Fruit fly (Drosophila melanogaster) whole organism: ENCODE results near the gene p53.

Source experiments
- CG8478 ChIP-seq: fragments of >200 bp; optimal IDR thresholded peaks from 2 replicates; lab custom pipeline; 2018; ENCODE audit warnings: inconsistent platforms
- Dll ChIP-seq: fragments of >200 bp; optimal IDR thresholded peaks from 2 replicates; lab custom pipeline; 2017
- EcR ChIP-seq, 2 experiments: fragments of >200 bp; optimal IDR thresholded peaks; 2 replicates each; lab custom pipeline; 2017; ENCODE audit warnings: missing biosample characterization in 2 of 2, missing genetic modification characterization in 2 of 2, missing genetic modification reagents in 2 of 2
- pan ChIP-seq: fragments of >200 bp; optimal IDR thresholded peaks from 2 replicates; lab custom pipeline; 2017
- psq ChIP-seq: fragments of >200 bp; optimal IDR thresholded peaks from 2 replicates; lab custom pipeline; 2017
- usp ChIP-seq: fragments of >200 bp; optimal IDR thresholded peaks from 2 replicates; lab custom pipeline; 2017; ENCODE audit warnings: missing biosample characterization, missing genetic modification characterization, mixed read lengths

Gene p53

dm6 chr3R:23058858-23059257 lies 5.0 kb upstream of the p53 start, which contains the start of gene Ctns:
Gene Ctns (minus strand): TSS chr3R:23058958.
- no peak for TF ChIP-seq psq (lab: Kevin White, UChicago)
- TF ChIP-seq EcR (GFP tag; optimal IDR thresholded peaks at IDR 0.05; lab: Kevin White, UChicago), result no peak
- TF ChIP-seq pan (lab: Kevin White, UChicago), result no peak
- TF ChIP-seq Dll, result no peak
- no peak for TF ChIP-seq usp (GFP tag; lab: Kevin White, UChicago)
- no peak for TF ChIP-seq CG8478 (lab: Kevin White, UChicago)

- no peak for TF ChIP-seq CG8478 (lab: Kevin White, UChicago)
- TF ChIP-seq usp (GFP tag; lab: Kevin White, UChicago), result no peak
- no peak for TF ChIP-seq EcR (GFP tag; optimal IDR thresholded peaks at IDR 0.05; lab: Kevin White, UChicago)
- no peak for TF ChIP-seq psq (lab: Kevin White, UChicago)
- TF ChIP-seq Dll, result no peak
- no peak for TF ChIP-seq pan (lab: Kevin White, UChicago)
These were observed 3.5 kb upstream of the p53 start for dm6 chr3R:23057390-23057789.

- TF ChIP-seq usp (GFP tag; lab: Kevin White, UChicago) (no peak), pan (lab: Kevin White, UChicago) (no peak), psq (lab: Kevin White, UChicago) (no peak), CG8478 (lab: Kevin White, UChicago) (no peak), Dll (no peak), EcR (GFP tag; optimal IDR thresholded peaks at IDR 0.05; lab: Kevin White, UChicago) (no peak)
These were observed 2.9 kb upstream of the p53 start for dm6 chr3R:23056753-23057152.

DNA sequence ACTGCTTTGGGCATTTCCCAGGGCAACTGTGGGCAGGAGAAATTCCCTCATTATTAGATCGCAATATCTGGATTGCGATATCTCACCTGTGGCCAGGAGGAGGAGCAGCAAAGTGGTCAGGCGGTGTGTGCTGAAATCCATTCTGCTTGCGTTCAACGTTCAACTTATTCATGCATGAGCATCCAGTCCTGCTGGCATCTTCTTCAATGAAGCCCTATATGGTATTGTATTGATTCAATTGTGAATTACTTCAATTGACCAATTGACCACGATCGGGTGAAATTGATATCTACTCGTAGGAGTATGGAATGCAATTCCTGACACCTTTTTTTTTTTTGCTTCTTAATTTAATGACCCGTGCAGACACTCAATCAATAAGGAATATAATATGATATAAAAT lies 2.2 kb upstream of the p53 start:
- TF ChIP-seq usp (GFP tag; lab: Kevin White, UChicago) (no peak), Dll (no peak), pan (lab: Kevin White, UChicago) (no peak), EcR (GFP tag; optimal IDR thresholded peaks at IDR 0.05; lab: Kevin White, UChicago) (no peak), CG8478 (lab: Kevin White, UChicago) (no peak), psq (lab: Kevin White, UChicago) (no peak)

DNA sequence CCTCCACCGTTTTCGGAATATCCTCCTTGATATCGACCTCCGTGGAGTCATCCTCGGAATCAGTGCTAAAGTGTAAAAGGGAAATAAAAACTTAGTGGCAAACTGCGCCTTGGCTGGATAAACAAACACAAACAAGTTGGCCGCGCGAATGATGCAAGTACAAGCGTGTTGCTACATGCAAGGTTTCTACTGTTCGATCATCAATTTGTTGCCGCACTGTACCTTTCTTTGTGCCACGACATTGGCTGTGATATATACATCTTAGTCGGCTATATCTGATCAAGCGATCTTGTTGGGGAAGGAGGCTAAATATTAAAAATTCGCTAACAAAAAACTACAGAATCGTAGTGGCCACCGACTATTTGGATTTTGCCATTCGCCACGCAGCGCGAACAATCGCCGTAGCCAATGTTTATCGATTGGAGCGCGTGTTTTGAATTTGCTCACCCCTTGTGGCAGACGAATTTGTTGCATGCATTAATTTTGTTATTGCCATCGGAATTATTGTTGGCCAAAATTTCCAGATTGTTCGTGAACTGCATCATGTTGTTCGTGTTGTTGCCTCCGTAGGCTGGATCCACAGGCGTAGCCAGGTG lies 649 bp downstream of the p53 start:
- TF ChIP-seq pan (lab: Kevin White, UChicago) (no peak), EcR (GFP tag; optimal IDR thresholded peaks at IDR 0.05; lab: Kevin White, UChicago) (no peak), psq (lab: Kevin White, UChicago) (no peak), CG8478 (lab: Kevin White, UChicago) (no peak)

DNA sequence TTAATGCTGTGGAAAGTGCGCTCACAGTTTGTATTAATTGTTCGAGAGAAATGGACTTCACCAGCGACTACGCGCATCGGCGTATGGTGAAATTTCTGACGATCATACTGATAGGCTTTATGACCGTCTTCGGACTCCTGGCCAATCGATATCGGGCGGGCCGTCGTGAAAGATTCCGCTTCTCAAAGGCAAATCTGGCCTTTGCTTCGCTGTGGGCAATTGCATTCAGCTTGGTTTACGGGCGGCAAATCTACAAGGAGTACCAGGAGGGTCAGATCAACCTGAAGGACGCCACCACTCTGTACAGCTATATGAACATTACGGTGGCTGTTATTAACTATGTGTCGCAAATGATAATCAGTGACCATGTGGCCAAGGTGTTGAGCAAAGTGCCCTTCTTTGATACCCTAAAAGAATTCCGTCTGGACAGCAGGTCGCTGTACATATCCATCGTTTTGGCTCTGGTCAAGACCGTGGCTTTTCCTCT lies 2.2 kb downstream of the p53 start, which contains the start of gene Gr94a:
Gene Gr94a, plus strand, starts transcription at position 51 of the 487 bp plus-strand sequence.
- no peak for TF ChIP-seq usp (GFP tag; lab: Kevin White, UChicago)
- no peak for TF ChIP-seq Dll
- no peak for TF ChIP-seq psq (lab: Kevin White, UChicago)
- no peak for TF ChIP-seq EcR (GFP tag; optimal IDR thresholded peaks at IDR 0.05; lab: Kevin White, UChicago)

dm6 chr3R:23048690-23049118 lies 5.2 kb downstream of the p53 start:
- TF ChIP-seq psq (lab: Kevin White, UChicago), result no peak
- no peak for TF ChIP-seq CG8478 (lab: Kevin White, UChicago)
- TF ChIP-seq EcR (GFP tag; optimal IDR thresholded peaks at IDR 0.05; lab: Kevin White, UChicago), result no peak
- no peak for TF ChIP-seq Dll
- no peak for TF ChIP-seq usp (GFP tag; lab: Kevin White, UChicago)
- no peak for TF ChIP-seq pan (lab: Kevin White, UChicago)

DNA sequence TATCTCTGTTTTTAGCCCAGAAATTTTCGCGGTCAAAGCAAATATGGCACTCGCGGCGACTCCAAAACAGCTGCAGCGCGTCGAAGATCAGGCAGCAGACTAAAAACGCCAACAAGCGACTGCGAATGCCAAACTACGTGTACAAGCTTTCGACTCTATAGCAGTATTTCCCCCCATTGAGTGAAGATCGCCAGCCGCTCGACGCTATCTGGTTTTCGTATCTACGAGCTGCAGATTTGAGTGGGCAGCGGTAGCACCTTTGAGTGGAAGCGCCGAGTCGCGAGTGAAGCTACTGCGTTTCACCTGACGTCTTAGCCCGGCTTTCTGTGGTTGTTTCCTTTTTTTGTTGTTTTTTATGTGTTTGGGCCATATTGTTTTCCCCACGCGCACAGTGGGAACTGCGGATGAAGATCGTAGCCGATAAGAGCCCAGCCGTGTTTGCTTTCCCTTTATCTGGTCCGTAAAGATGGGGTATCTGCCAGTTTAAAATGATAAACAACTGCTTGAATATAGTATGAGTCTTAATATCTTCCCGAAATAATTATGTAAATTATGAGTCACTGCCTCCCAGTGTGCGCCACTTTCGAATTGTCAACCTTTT lies 5.7 kb downstream of the p53 start, which contains the start of gene CG17121:
Gene CG17121, minus strand, starts transcription at position 126 of the 601 bp plus-strand sequence.
- TF ChIP-seq pan (lab: Kevin White, UChicago) (no peak), EcR (GFP tag; optimal IDR thresholded peaks at IDR 0.05; lab: Kevin White, UChicago) (no peak), Dll (no peak), psq (lab: Kevin White, UChicago) (no peak), usp (GFP tag; lab: Kevin White, UChicago) (no peak), CG8478 (lab: Kevin White, UChicago) (no peak)

dm6 chr3R:23046529-23046943 lies 7.3 kb downstream of the p53 start:
- TF ChIP-seq Dll (no peak), CG8478 (lab: Kevin White, UChicago) (no peak), EcR (GFP tag; optimal IDR thresholded peaks at IDR 0.05; lab: Kevin White, UChicago) (peak in 1 of 2 experiments; percentile 12), psq (lab: Kevin White, UChicago) (no peak)

DNA sequence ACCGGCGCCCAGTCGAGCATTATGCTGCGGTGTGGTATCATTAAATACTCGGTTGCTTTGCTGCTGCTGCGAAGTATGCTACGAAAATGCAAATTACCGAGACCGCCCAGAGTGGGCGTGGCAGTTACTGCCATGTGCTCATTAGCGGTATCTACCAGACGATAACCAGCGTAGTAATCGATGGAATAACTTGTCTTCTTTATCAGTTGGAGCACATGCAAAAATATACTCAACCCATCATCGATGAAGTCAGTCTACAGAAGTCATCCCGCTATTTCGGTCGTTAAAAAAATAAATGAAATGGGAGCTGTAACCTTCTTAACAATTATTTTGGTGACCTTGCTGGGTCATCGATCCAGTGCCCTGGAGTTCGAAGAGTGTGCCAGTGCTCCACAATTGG lies 10.2 kb downstream of the p53 start, which contains the start of gene CG13837:
Gene CG13837, plus strand, starts transcription at position 301 of the 400 bp plus-strand sequence.
- TF ChIP-seq EcR (GFP tag; optimal IDR thresholded peaks at IDR 0.05; lab: Kevin White, UChicago) (no peak), psq (lab: Kevin White, UChicago) (no peak), pan (lab: Kevin White, UChicago) (no peak), CG8478 (lab: Kevin White, UChicago) (no peak), usp (GFP tag; lab: Kevin White, UChicago) (no peak), Dll (no peak)

DNA sequence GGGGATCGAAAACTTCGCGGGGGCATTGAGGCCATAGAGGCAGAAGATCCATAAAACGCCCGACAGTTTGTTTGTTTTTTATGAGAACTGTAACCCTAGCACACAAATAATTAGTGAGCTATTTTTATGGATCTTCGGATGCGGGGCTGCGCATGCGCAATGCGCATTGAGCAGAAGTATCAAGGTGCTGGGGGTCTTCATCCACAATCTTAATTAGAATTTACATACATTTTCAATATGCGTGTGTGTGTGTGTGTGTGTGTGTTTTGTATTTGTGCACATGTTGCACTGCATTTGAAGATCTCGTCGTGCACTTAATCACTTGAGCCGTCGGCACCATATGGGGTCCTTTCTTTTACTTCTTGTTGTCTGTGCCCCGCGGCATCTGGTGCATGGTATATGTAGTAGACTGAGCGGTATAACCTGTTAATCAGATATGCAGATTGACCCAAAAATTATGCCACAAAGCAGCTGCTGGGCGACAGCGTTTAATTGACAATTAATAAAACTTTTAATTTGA lies 11.1 kb downstream of the p53 start:
- no peak for TF ChIP-seq CG8478 (lab: Kevin White, UChicago)

- TF ChIP-seq usp (GFP tag; lab: Kevin White, UChicago) (no peak), CG8478 (lab: Kevin White, UChicago) (no peak), EcR (GFP tag; optimal IDR thresholded peaks at IDR 0.05; lab: Kevin White, UChicago) (no peak), psq (lab: Kevin White, UChicago) (no peak), Dll (no peak), pan (lab: Kevin White, UChicago) (no peak)
These were observed 11.9 kb downstream of the p53 start, which contains the start of gene CG13838 for dm6 chr3R:23041941-23042340. Gene CG13838 (plus strand): TSS chr3R:23042241.
